Worm (Caenorhabditis elegans) whole organism, young adult: Measurements from ENCODE around the gene K09C6.8.

Source experiments
- B0035.1 ChIP-seq: sonication (generic microtip); optimal IDR thresholded peaks from 2 replicates; lab custom pipeline; 2016; ENCODE audit warnings: missing genetic modification characterization, mild to moderate bottlenecking, missing compliant biosample characterization, missing genotype, missing genetic modification reagents
- B0261.1 ChIP-seq: sonication (generic microtip); optimal IDR thresholded peaks from 2 replicates; lab custom pipeline; 2016; ENCODE audit warnings: mild to moderate bottlenecking, missing genetic modification characterization, moderate library complexity, missing compliant biosample characterization
- C17E4.6 ChIP-seq: fragments of 200-800 bp; sonication (Bioruptor generic); IDR thresholded peaks from 2 replicates; pipeline ENCODE4 v1.3.6; 2022; ENCODE audit warnings: missing genetic modification reagents, missing genetic modification characterization, missing compliant biosample characterization
- F10E7.11 ChIP-seq: sonication (generic microtip); optimal IDR thresholded peaks from 2 replicates; lab custom pipeline; 2017; ENCODE audit warnings: mild to moderate bottlenecking, missing genetic modification characterization, moderate library complexity, missing compliant biosample characterization
- F22D6.2 ChIP-seq: sonication (generic microtip); optimal IDR thresholded peaks from 2 replicates; lab custom pipeline; 2016; ENCODE audit warnings: mild to moderate bottlenecking, missing genetic modification characterization, missing compliant biosample characterization
- F37B4.10 ChIP-seq: fragments of 200-800 bp; sonication (Bioruptor generic); IDR thresholded peaks from 2 replicates; pipeline ENCODE4 v1.3.6; 2022; ENCODE audit warnings: missing genetic modification characterization, missing compliant biosample characterization
- F39B2.1 ChIP-seq: fragments of 200-800 bp; sonication (Bioruptor generic); IDR thresholded peaks from 2 replicates; pipeline ENCODE4 v1.3.6; 2022; ENCODE audit warnings: missing genetic modification reagents, missing genetic modification characterization, missing compliant biosample characterization
- F55B11.4 ChIP-seq: sonication (generic microtip); optimal IDR thresholded peaks from 2 replicates; lab custom pipeline; 2016; ENCODE audit warnings: missing compliant biosample characterization, missing genetic modification characterization, borderline replicate concordance; ENCODE audit not compliant: insufficient read depth
- K12H6.12 ChIP-seq: fragments of 200-800 bp; sonication (Bioruptor generic); optimal IDR thresholded peaks from 2 replicates; lab custom pipeline; 2018; ENCODE audit warnings: mild to moderate bottlenecking, missing genetic modification characterization, missing compliant biosample characterization
- T07F8.4 ChIP-seq: sonication (generic microtip); optimal IDR thresholded peaks from 2 replicates; lab custom pipeline; 2016; ENCODE audit warnings: mild to moderate bottlenecking, missing genetic modification characterization, moderate library complexity, missing compliant biosample characterization
- T26A5.8 ChIP-seq: sonication (generic microtip); optimal IDR thresholded peaks from 2 replicates; lab custom pipeline; 2016; ENCODE audit warnings: missing genetic modification characterization, missing compliant biosample characterization
- Y53F4B.3 ChIP-seq: fragments of 200-800 bp; sonication (Bioruptor generic); IDR thresholded peaks from 2 replicates; pipeline ENCODE4 v1.3.6; 2022; ENCODE audit warnings: missing genetic modification reagents, missing genetic modification characterization, missing compliant biosample characterization
- Y53G8AR.9 ChIP-seq: fragments of 200-800 bp; sonication (Bioruptor generic); conservative IDR thresholded peaks from 2 replicates; pipeline ENCODE4 v1.3.6; 2022; ENCODE audit warnings: missing genetic modification reagents, missing genetic modification characterization, missing compliant biosample characterization
- Y67H2A.10 ChIP-seq: fragments of 200-800 bp; sonication (Bioruptor generic); conservative IDR thresholded peaks from 2 replicates; pipeline ENCODE4 v1.3.6; 2022; ENCODE audit warnings: missing genetic modification reagents, missing genetic modification characterization, missing compliant biosample characterization
- Y79H2A.3 ChIP-seq: fragments of 200-800 bp; sonication (Bioruptor generic); conservative IDR thresholded peaks from 2 replicates; pipeline ENCODE4 v1.3.6; 2022; ENCODE audit warnings: missing genetic modification reagents, missing genetic modification characterization, missing compliant biosample characterization
- Y95B8A.8 ChIP-seq: fragments of 200-800 bp; sonication (Bioruptor generic); IDR thresholded peaks from 2 replicates; pipeline ENCODE4 v1.3.6; 2022; ENCODE audit warnings: missing genetic modification reagents, missing genetic modification characterization, missing compliant biosample characterization
- aptf-2 ChIP-seq: fragments of 200-800 bp; sonication (Bioruptor generic); conservative IDR thresholded peaks from 2 replicates; pipeline ENCODE4 v1.3.6; 2022; ENCODE audit warnings: missing genetic modification reagents, missing genetic modification characterization, missing compliant biosample characterization
- atf-7 ChIP-seq: sonication (generic microtip); optimal IDR thresholded peaks from 2 replicates; lab custom pipeline; 2017; ENCODE audit warnings: mild to moderate bottlenecking, missing genetic modification characterization, missing compliant biosample characterization
- athp-1 ChIP-seq: sonication (generic microtip); optimal IDR thresholded peaks from 2 replicates; lab custom pipeline; 2017; ENCODE audit warnings: mild to moderate bottlenecking, missing genetic modification characterization, missing compliant biosample characterization
- bed-2 ChIP-seq: fragments of 200-800 bp; sonication (Bioruptor generic); IDR thresholded peaks from 2 replicates; pipeline ENCODE4 v1.3.6; 2022; ENCODE audit warnings: missing genetic modification reagents, missing genetic modification characterization, missing compliant biosample characterization
- cebp-1 ChIP-seq, 2 experiments: fragments of 200-800 bp in 1 of 2; sonication (Bioruptor generic) in 1 of 2; sonication (generic microtip) in 1 of 2; IDR thresholded peaks in 1 of 2; optimal IDR thresholded peaks in 1 of 2; 2 replicates each; pipeline versions ENCODE4 v1.3.6 to Lab custom; 2017 to 2022; ENCODE audit warnings: missing compliant biosample characterization in 2 of 2, missing genetic modification characterization in 2 of 2, mild to moderate bottlenecking in 1 of 2, missing genetic modification reagents in 1 of 2, moderate library complexity in 1 of 2
- ceh-27 ChIP-seq: fragments of 200-800 bp; sonication (Bioruptor generic); optimal IDR thresholded peaks from 2 replicates; lab custom pipeline; 2018; ENCODE audit warnings: mild to moderate bottlenecking, missing genetic modification characterization, moderate library complexity, missing compliant biosample characterization
- ceh-58 ChIP-seq: fragments of 200-800 bp; sonication (Bioruptor generic); IDR thresholded peaks from 2 replicates; pipeline ENCODE4 v1.3.6; 2022; ENCODE audit warnings: missing genetic modification characterization, missing compliant biosample characterization
- ekl-4 ChIP-seq: fragments of 200-800 bp; sonication (Bioruptor generic); IDR thresholded peaks from 2 replicates; pipeline ENCODE4 v1.3.6; 2022; ENCODE audit warnings: missing genetic modification reagents, missing genetic modification characterization, missing compliant biosample characterization
- ets-4 ChIP-seq: fragments of 200-800 bp; sonication (Bioruptor generic); optimal IDR thresholded peaks from 2 replicates; lab custom pipeline; 2018; ENCODE audit warnings: mild to moderate bottlenecking, missing genetic modification characterization, missing compliant biosample characterization
- him-1 ChIP-seq: sonication (generic microtip); optimal IDR thresholded peaks from 2 replicates; lab custom pipeline; 2016; ENCODE audit warnings: missing genotype, missing genetic modification reagents, missing genetic modification characterization, missing compliant biosample characterization
- hmg-1.2 ChIP-seq: fragments of 200-800 bp; sonication (Bioruptor generic); IDR thresholded peaks from 2 replicates; pipeline ENCODE4 v1.3.6; 2022; ENCODE audit warnings: missing genetic modification reagents, missing genetic modification characterization, missing compliant biosample characterization
- let-607 ChIP-seq, 2 experiments: fragments of 200-800 bp in 1 of 2; sonication (Bioruptor generic) in 1 of 2; sonication (generic microtip) in 1 of 2; optimal IDR thresholded peaks; 2 replicates each; lab custom pipeline; 2016 to 2018; ENCODE audit warnings: mild to moderate bottlenecking in 2 of 2, missing compliant biosample characterization in 2 of 2, missing genetic modification characterization in 2 of 2, moderate library complexity in 2 of 2, missing genotype in 1 of 2
- lin-26 ChIP-seq: fragments of 200-800 bp; sonication (Bioruptor generic); IDR thresholded peaks from 2 replicates; pipeline ENCODE4 v1.3.6; 2022; ENCODE audit warnings: missing genetic modification reagents, missing genetic modification characterization, missing compliant biosample characterization
- lin-35 ChIP-seq, 3 experiments: fragments of 150-350 bp in 2 of 3; sonication (generic microtip) in 1 of 3; optimal IDR thresholded peaks; 2 replicates each; lab custom pipeline; 2014 to 2018; ENCODE audit warnings: missing biosample characterization in 3 of 3, missing genetic modification characterization in 3 of 3, missing genetic modification reagents in 3 of 3
- lsl-1 ChIP-seq: fragments of 200-800 bp; sonication (Bioruptor generic); optimal IDR thresholded peaks from 2 replicates; lab custom pipeline; 2018; ENCODE audit warnings: mild to moderate bottlenecking, missing genetic modification characterization, moderate library complexity, missing compliant biosample characterization
- madf-6 ChIP-seq: fragments of 200-800 bp; sonication (Bioruptor generic); IDR thresholded peaks from 2 replicates; pipeline ENCODE4 v1.3.6; 2022; ENCODE audit warnings: missing genetic modification reagents, missing genetic modification characterization, missing compliant biosample characterization
- mxl-1 ChIP-seq: sonication (generic microtip); optimal IDR thresholded peaks from 2 replicates; lab custom pipeline; 2016; ENCODE audit warnings: missing genetic modification characterization, missing compliant biosample characterization
- nhr-120 ChIP-seq: fragments of 200-800 bp; sonication (Bioruptor generic); IDR thresholded peaks from 2 replicates; pipeline ENCODE4 v1.3.6; 2022; ENCODE audit warnings: missing genetic modification characterization, missing compliant biosample characterization
- nhr-179 ChIP-seq: sonication (generic microtip); optimal IDR thresholded peaks from 2 replicates; lab custom pipeline; 2016; ENCODE audit warnings: mild to moderate bottlenecking, missing genetic modification characterization, missing compliant biosample characterization
- nhr-80 ChIP-seq: sonication (generic microtip); optimal IDR thresholded peaks from 2 replicates; lab custom pipeline; 2016; ENCODE audit warnings: missing genetic modification characterization, missing compliant biosample characterization
- repo-1 ChIP-seq: sonication (generic microtip); optimal IDR thresholded peaks from 2 replicates; lab custom pipeline; 2017; ENCODE audit warnings: mild to moderate bottlenecking, missing genetic modification characterization, missing compliant biosample characterization
- rpc-1 ChIP-seq, 2 experiments: fragments of 150-350 bp in 1 of 2; sonication (generic microtip) in 1 of 2; optimal IDR thresholded peaks; 2 replicates each; lab custom pipeline; 2014 to 2018; ENCODE audit warnings: missing biosample characterization in 1 of 2, missing genetic modification characterization in 1 of 2, missing genetic modification reagents in 1 of 2, missing genotype in 1 of 2
- sdz-38 ChIP-seq: sonication (generic microtip); optimal IDR thresholded peaks from 2 replicates; lab custom pipeline; 2016; ENCODE audit warnings: missing genotype, missing genetic modification characterization, missing compliant biosample characterization
- sea-2 ChIP-seq: fragments of 200-800 bp; sonication (Bioruptor generic); IDR thresholded peaks from 2 replicates; pipeline ENCODE4 v1.3.6; 2022; ENCODE audit warnings: missing genetic modification characterization, missing compliant biosample characterization
- snpc-4 ChIP-seq, 5 experiments: fragments of 150-350 bp in 1 of 5; sonication (generic microtip) in 4 of 5; optimal IDR thresholded peaks; 2 replicates each; lab custom pipeline; 2014 to 2018; ENCODE audit warnings: missing genetic modification characterization in 5 of 5, missing biosample characterization in 3 of 5, antibody characterized with exemption in 2 of 5, mild to moderate bottlenecking in 2 of 5, missing compliant biosample characterization in 2 of 5, missing genotype in 2 of 5, moderate library complexity in 2 of 5, missing genetic modification reagents in 1 of 5
- somi-1 ChIP-seq: fragments of 200-800 bp; sonication (Bioruptor generic); optimal IDR thresholded peaks from 2 replicates; lab custom pipeline; 2018; ENCODE audit warnings: mild to moderate bottlenecking, missing genetic modification characterization, missing compliant biosample characterization
- tbp1 ChIP-seq: fragments of 200-800 bp; sonication (Bioruptor generic); optimal IDR thresholded peaks from 2 replicates; lab custom pipeline; 2018; ENCODE audit warnings: mild to moderate bottlenecking, missing genetic modification characterization, missing compliant biosample characterization
- unc-62 ChIP-seq: fragments of 150-350 bp; optimal IDR thresholded peaks from 2 replicates; lab custom pipeline; 2014; ENCODE audit warnings: missing biosample characterization, missing genetic modification reagents, missing genetic modification characterization
- xnd-1 ChIP-seq: sonication (generic microtip); optimal IDR thresholded peaks from 2 replicates; lab custom pipeline; 2016; ENCODE audit warnings: missing genotype, missing genetic modification reagents, missing genetic modification characterization, missing compliant biosample characterization
- ztf-25 ChIP-seq: fragments of 200-800 bp; sonication (Bioruptor generic); IDR thresholded peaks from 2 replicates; pipeline ENCODE4 v1.3.6; 2022; ENCODE audit warnings: missing genetic modification reagents, missing genetic modification characterization, missing compliant biosample characterization

Gene K09C6.8

ce11 chrV:858841-859456, 15.9 kb upstream of the K09C6.8 start (continued):
- no peak for TF ChIP-seq ztf-25 (GFP tag; lab: Robert Waterston, UW)
- TF ChIP-seq F39B2.1, result no peak
- TF ChIP-seq lin-35 (GFP tag; optimal IDR thresholded peaks at IDR 0.05; lab: Kevin White, UChicago), result no peak
- TF ChIP-seq B0261.1 (tag; lab: Kevin White, UChicago), result peak; percentile 55
- TF ChIP-seq him-1 (tag; lab: Kevin White, UChicago), result peak; percentile 85
- TF ChIP-seq nhr-179 (tag; lab: Kevin White, UChicago), result no peak
- TF ChIP-seq C17E4.6 (GFP tag; lab: Robert Waterston, UW), result no peak
- TF ChIP-seq Y95B8A.8 (GFP tag; lab: Robert Waterston, UW), result no peak
- TF ChIP-seq ekl-4, result peak; percentile 38; the same call in 1 of the 2 replicates
- TF ChIP-seq ets-4 (GFP tag; lab: Kevin White, UChicago), result no peak
- TF ChIP-seq lsl-1 (GFP tag; lab: Kevin White, UChicago), result peak; percentile 7
- TF ChIP-seq F55B11.4 (tag; lab: Kevin White, UChicago), result no peak
- no peak for TF ChIP-seq T07F8.4 (tag; lab: Kevin White, UChicago)
- no peak for TF ChIP-seq ceh-58 (GFP tag; lab: Robert Waterston, UW)
- TF ChIP-seq Y53F4B.3, result no peak
- TF ChIP-seq cebp-1 (GFP tag; IDR thresholded peaks at IDR 0.05; lab: Robert Waterston, UW), result no peak
- no peak for TF ChIP-seq cebp-1 (tag; optimal IDR thresholded peaks at IDR 0.05; lab: Kevin White, UChicago)
- TF ChIP-seq repo-1, result no peak
- no peak for TF ChIP-seq nhr-80 (tag; lab: Kevin White, UChicago)
- peak; percentile 81 for TF ChIP-seq madf-6 (GFP tag; lab: Robert Waterston, UW)
- no peak for TF ChIP-seq atf-7 (tag; lab: Kevin White, UChicago)
- no peak for TF ChIP-seq somi-1 (GFP tag; lab: Kevin White, UChicago)
- TF ChIP-seq F22D6.2, result no peak
- TF ChIP-seq T26A5.8 (tag; lab: Kevin White, UChicago), result no peak
- TF ChIP-seq xnd-1 (tag; lab: Kevin White, UChicago), result peak; percentile 32
- TF ChIP-seq let-607 (tag; optimal IDR thresholded peaks at IDR 0.05; lab: Kevin White, UChicago), result no peak
- no peak for TF ChIP-seq B0035.1 (tag; lab: Kevin White, UChicago)
- TF ChIP-seq lin-26 (GFP tag; lab: Robert Waterston, UW), result peak; percentile 83
- TF ChIP-seq mxl-1, result peak; percentile 32
- TF ChIP-seq Y67H2A.10 (GFP tag; lab: Robert Waterston, UW), result no peak
- TF ChIP-seq athp-1 (tag; lab: Kevin White, UChicago), result no peak
- TF ChIP-seq F10E7.11 (tag; lab: Kevin White, UChicago), result no peak
- TF ChIP-seq tbp1, result peak; percentile 79
- TF ChIP-seq F37B4.10 (GFP tag; lab: Robert Waterston, UW), result no peak
- no peak for TF ChIP-seq K12H6.12
- no peak for TF ChIP-seq bed-2 (GFP tag; lab: Robert Waterston, UW)

ce11 chrV:856549-856948, 13.5 kb upstream of the K09C6.8 start, which contains the start of gene K09C6.2:
TSS of gene K09C6.2 (plus strand) at chrV:856849.
- TF ChIP-seq madf-6 (GFP tag; lab: Robert Waterston, UW), result no peak
- no peak for TF ChIP-seq snpc-4 (GFP tag; optimal IDR thresholded peaks at IDR 0.05; lab: Kevin White, UChicago)
- no peak for TF ChIP-seq snpc-4 (tag; optimal IDR thresholded peaks at IDR 0.05; lab: Kevin White, UChicago)
- TF ChIP-seq aptf-2 (GFP tag; lab: Robert Waterston, UW), result no peak
- TF ChIP-seq xnd-1 (tag; lab: Kevin White, UChicago), result no peak
- TF ChIP-seq ceh-27 (GFP tag; lab: Kevin White, UChicago), result no peak
- TF ChIP-seq sdz-38 (tag; lab: Kevin White, UChicago), result no peak
- no peak for TF ChIP-seq unc-62
- TF ChIP-seq Y53G8AR.9 (GFP tag; lab: Robert Waterston, UW), result no peak
- no peak for TF ChIP-seq F55B11.4 (tag; lab: Kevin White, UChicago)
- no peak for TF ChIP-seq sea-2 (GFP tag; lab: Robert Waterston, UW)
- no peak for TF ChIP-seq hmg-1.2
- TF ChIP-seq Y79H2A.3, result no peak
- no peak for TF ChIP-seq rpc-1 (optimal IDR thresholded peaks at IDR 0.05; lab: Kevin White, UChicago)
- TF ChIP-seq rpc-1 (tag; optimal IDR thresholded peaks at IDR 0.05; lab: Kevin White, UChicago), result no peak
- no peak for TF ChIP-seq ekl-4
- no peak for TF ChIP-seq nhr-120 (GFP tag; lab: Robert Waterston, UW)
